Fruit fly (Drosophila melanogaster) S2 (cell line): ENCODE measurements around the gene daed.

Source experiments
- CG8478 ChIP-seq: fragments of >200 bp; optimal IDR thresholded peaks from 2 replicates; lab custom pipeline; 2018
- CTCF ChIP-seq, 2 experiments: fragments of >200 bp; optimal IDR thresholded peaks; 2 replicates each; lab custom pipeline; 2018

dm6 chr2L:2263142-2263541 is 47.0 kb upstream of the daed start, which contains the start of gene CG4270:
- TF ChIP-seq CTCF (optimal IDR thresholded peaks at IDR 0.05; lab: Kevin White, UChicago) (no peak), CG8478 (lab: Kevin White, UChicago) (no peak)
